Worm (Caenorhabditis elegans): Measurements from ENCODE around the gene str-94.

DNA sequence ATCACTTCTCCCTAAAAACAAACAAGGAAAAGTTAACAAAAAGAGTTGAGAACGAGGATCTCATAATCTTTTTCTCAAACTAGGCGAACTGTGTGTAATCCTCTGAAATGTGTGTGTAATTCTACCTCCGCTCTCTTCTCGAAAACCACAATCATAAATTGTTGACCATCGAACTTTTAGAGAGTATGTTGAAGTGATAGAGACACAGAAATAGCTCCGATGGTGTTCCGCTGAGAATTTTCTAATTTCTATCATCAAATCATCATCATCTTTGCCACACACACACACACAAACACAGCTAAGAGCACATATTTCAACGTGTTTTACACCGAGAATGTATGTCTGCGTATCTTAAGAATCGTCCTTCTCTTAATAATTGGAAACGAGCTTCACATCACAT, 46.5 kb upstream of the str-94 start:
- no peak for TF ChIP-seq sptf-1 (tag; optimal IDR thresholded peaks at IDR 0.05)
- TF ChIP-seq pha-4 (tag; optimal IDR thresholded peaks at IDR 0.05), result peak; percentile 12
- TF ChIP-seq nhr-2 (tag; optimal IDR thresholded peaks at IDR 0.05), result no peak
- no peak for TF ChIP-seq nhr-237 (tag; optimal IDR thresholded peaks at IDR 0.05)
- TF ChIP-seq lsy-2 (tag; optimal IDR thresholded peaks at IDR 0.05), result no peak
- TF ChIP-seq snpc-4 (tag; optimal IDR thresholded peaks at IDR 0.05), result no peak
- TF ChIP-seq unc-62 (GFP tag; optimal IDR thresholded peaks at IDR 0.05), result peak; percentile 18
- no peak for TF ChIP-seq ceh-39 (tag; optimal IDR thresholded peaks at IDR 0.05)
